Fruit fly (Drosophila melanogaster) whole organism, embryonic: ENCODE results near the gene Ir68b.

Experiments used
- B-H1 ChIP-seq: fragments of 200-800 bp; sonication (Bioruptor generic); IDR thresholded peaks from 3 replicates; pipeline ENCODE4 v1.3.6; 2022; ENCODE audit warnings: missing biosample characterization, missing genetic modification characterization
- CG10366 ChIP-seq: fragments of 200-800 bp; sonication (Bioruptor generic); IDR thresholded peaks from 2 replicates; pipeline ENCODE4 v1.3.6; 2022; ENCODE audit warnings: missing biosample characterization, missing genetic modification characterization
- CG10565 ChIP-seq: fragments of 200-800 bp; sonication (Bioruptor generic); optimal IDR thresholded peaks from 3 replicates; lab custom pipeline; 2016; ENCODE audit warnings: missing biosample characterization, mild to moderate bottlenecking, missing genetic modification characterization
- CG11085 ChIP-seq: fragments of 200-800 bp; sonication (Bioruptor generic); IDR thresholded peaks from 2 replicates; pipeline ENCODE4 v1.3.6; 2022; ENCODE audit warnings: missing biosample characterization, missing genetic modification characterization
- CG12155 ChIP-seq: fragments of 200-800 bp; sonication (Bioruptor generic); optimal IDR thresholded peaks from 3 replicates; lab custom pipeline; 2016; ENCODE audit warnings: missing biosample characterization, missing genetic modification characterization
- CG12942 ChIP-seq: fragments of 200-800 bp; sonication (Bioruptor generic); optimal IDR thresholded peaks from 3 replicates; lab custom pipeline; 2016; ENCODE audit warnings: missing biosample characterization, missing genetic modification characterization
- CG13123 ChIP-seq: fragments of 200-800 bp; sonication (Bioruptor generic); optimal IDR thresholded peaks from 2 replicates; lab custom pipeline; 2016; ENCODE audit warnings: missing biosample characterization, missing genetic modification characterization
- CG14441 ChIP-seq: fragments of 200-800 bp; sonication (Bioruptor generic); IDR thresholded peaks from 2 replicates; pipeline ENCODE4 v1.3.6; 2022; ENCODE audit warnings: missing biosample characterization, missing genetic modification characterization
- CG15073 ChIP-seq: fragments of 200-800 bp; sonication (Bioruptor generic); optimal IDR thresholded peaks from 2 replicates; lab custom pipeline; 2016; ENCODE audit warnings: missing biosample characterization, missing genetic modification characterization
- CG16779 ChIP-seq: fragments of 200-800 bp; sonication (Bioruptor generic); IDR thresholded peaks from 2 replicates; pipeline ENCODE4 v1.3.6; 2022; ENCODE audit warnings: missing biosample characterization, missing genetic modification characterization
- CG16813 ChIP-seq: fragments of 200-800 bp; sonication (Bioruptor generic); IDR thresholded peaks from 3 replicates; pipeline ENCODE4 v1.3.6; 2022; ENCODE audit warnings: missing biosample characterization, missing genetic modification characterization; ENCODE audit not compliant: partially characterized antibody
- CG1832 ChIP-seq: fragments of 200-800 bp; sonication (Bioruptor generic); optimal IDR thresholded peaks from 2 replicates; lab custom pipeline; 2017; ENCODE audit warnings: missing biosample characterization, mild to moderate bottlenecking, missing genetic modification characterization, inconsistent platforms
- CG18476 ChIP-seq: fragments of 200-800 bp; sonication (Bioruptor generic); optimal IDR thresholded peaks from 2 replicates; lab custom pipeline; 2016; ENCODE audit warnings: missing biosample characterization, mild to moderate bottlenecking, missing genetic modification characterization
- CG18599 ChIP-seq: fragments of 200-800 bp; sonication (Bioruptor generic); optimal IDR thresholded peaks from 3 replicates; lab custom pipeline; 2017; ENCODE audit warnings: missing biosample characterization, missing genetic modification characterization, mild to moderate bottlenecking, moderate library complexity, missing genetic modification reagents
- CG2199 ChIP-seq: fragments of 200-800 bp; sonication (Bioruptor generic); IDR thresholded peaks from 3 replicates; pipeline ENCODE4 v1.3.6; 2022; ENCODE audit warnings: missing biosample characterization, missing genetic modification characterization
- CG3726 ChIP-seq: fragments of 200-800 bp; sonication (Bioruptor generic); IDR thresholded peaks from 3 replicates; pipeline ENCODE4, ENCODE4 v1.3.6; 2022; ENCODE audit warnings: missing biosample characterization, missing genetic modification characterization
- D19A ChIP-seq: fragments of 200-800 bp; optimal IDR thresholded peaks from 3 replicates; lab custom pipeline; 2019; ENCODE audit warnings: missing biosample characterization, mild to moderate bottlenecking, missing genetic modification characterization, moderate library complexity
- E2f1 ChIP-seq: fragments of 200-800 bp; sonication (Bioruptor generic); IDR thresholded peaks from 2 replicates; pipeline ENCODE4 v1.3.6; 2022; ENCODE audit warnings: missing biosample characterization, missing genetic modification characterization
- Ets97D ChIP-seq: fragments of 200-800 bp; sonication (Bioruptor generic); optimal IDR thresholded peaks from 3 replicates; lab custom pipeline; 2016; ENCODE audit warnings: missing biosample characterization, missing genetic modification characterization
- Fer2 ChIP-seq: fragments of 200-800 bp; sonication (Bioruptor generic); optimal IDR thresholded peaks from 2 replicates; lab custom pipeline; 2018; ENCODE audit warnings: missing biosample characterization, mild to moderate bottlenecking, missing genetic modification characterization, moderate library complexity
- H15 ChIP-seq: fragments of 200-800 bp; sonication (Bioruptor generic); IDR thresholded peaks from 3 replicates; pipeline ENCODE4 v1.3.6; 2022; ENCODE audit warnings: missing biosample characterization, missing genetic modification characterization
- HLH4C ChIP-seq: fragments of 200-800 bp; sonication (Bioruptor generic); IDR thresholded peaks from 3 replicates; pipeline ENCODE4 v1.3.6; 2022; ENCODE audit warnings: missing biosample characterization, missing genetic modification characterization; ENCODE audit not compliant: partially characterized antibody
- Hr78 ChIP-seq, 2 experiments: fragments of 200-800 bp in 1 of 2; fragments of >200 bp in 1 of 2; sonication (Bioruptor generic) in 1 of 2; optimal IDR thresholded peaks; 2 replicates each; lab custom pipeline; 2017 to 2019; ENCODE audit warnings: missing biosample characterization in 2 of 2, missing genetic modification characterization in 2 of 2, mild to moderate bottlenecking in 1 of 2, moderate library complexity in 1 of 2
- MESR4 ChIP-seq: fragments of 200-800 bp; sonication (Bioruptor generic); optimal IDR thresholded peaks from 2 replicates; lab custom pipeline; 2018; ENCODE audit warnings: missing biosample characterization, mild to moderate bottlenecking, missing genetic modification characterization, moderate library complexity
- Nf-YA ChIP-seq: fragments of 200-800 bp; sonication (Bioruptor generic); IDR thresholded peaks from 2 replicates; pipeline ENCODE4 v1.3.6; 2022; ENCODE audit warnings: missing biosample characterization, missing genetic modification characterization
- Oaz ChIP-seq: fragments of 200-800 bp; sonication (Bioruptor generic); IDR thresholded peaks from 2 replicates; pipeline ENCODE4 v1.3.6; 2022; ENCODE audit warnings: missing biosample characterization, missing genetic modification characterization
- Oli ChIP-seq: fragments of 200-800 bp; sonication (Bioruptor generic); optimal IDR thresholded peaks from 2 replicates; lab custom pipeline; 2018; ENCODE audit warnings: missing biosample characterization, mild to moderate bottlenecking, missing genetic modification characterization, moderate library complexity
- Ravus ChIP-seq: fragments of 200-800 bp; sonication (Bioruptor generic); IDR thresholded peaks from 2 replicates; pipeline ENCODE4 v1.3.6; 2022; ENCODE audit warnings: missing biosample characterization, missing genetic modification characterization
- Sry-β ChIP-seq: fragments of 200-800 bp; sonication (Bioruptor generic); optimal IDR thresholded peaks from 2 replicates; lab custom pipeline; 2018; ENCODE audit warnings: missing biosample characterization, mild to moderate bottlenecking, missing genetic modification characterization, moderate library complexity
- Stat92E ChIP-seq, 3 experiments: fragments of >200 bp in 2 of 3; fragments of 200-800 bp in 1 of 3; sonication (Bioruptor generic) in 1 of 3; optimal IDR thresholded peaks; 2 replicates each; lab custom pipeline; 2017 to 2019; ENCODE audit warnings: missing biosample characterization in 3 of 3, missing genetic modification characterization in 3 of 3, mild to moderate bottlenecking in 1 of 3, moderate library complexity in 1 of 3
- ab ChIP-seq: fragments of 200-800 bp; sonication (Bioruptor generic); optimal IDR thresholded peaks from 2 replicates; lab custom pipeline; 2016; ENCODE audit warnings: missing biosample characterization, missing genetic modification characterization
- cato ChIP-seq: fragments of 200-800 bp; sonication (Bioruptor generic); optimal IDR thresholded peaks from 2 replicates; lab custom pipeline; 2016; ENCODE audit warnings: missing biosample characterization, missing genetic modification characterization, borderline replicate concordance
- crc ChIP-seq: fragments of 200-800 bp; sonication (Bioruptor generic); optimal IDR thresholded peaks from 2 replicates; lab custom pipeline; 2016; ENCODE audit warnings: missing biosample characterization, missing genetic modification characterization
- dmrt11E ChIP-seq: fragments of 200-800 bp; sonication (Bioruptor generic); optimal IDR thresholded peaks from 3 replicates; lab custom pipeline; 2018; ENCODE audit warnings: missing biosample characterization, mild to moderate bottlenecking, missing genetic modification characterization, moderate library complexity
- dmrt99B ChIP-seq: fragments of 200-800 bp; sonication (Bioruptor generic); optimal IDR thresholded peaks from 2 replicates; lab custom pipeline; 2018; ENCODE audit warnings: missing biosample characterization, mild to moderate bottlenecking, missing genetic modification characterization, moderate library complexity
- dysf ChIP-seq: fragments of 200-800 bp; sonication (Bioruptor generic); IDR thresholded peaks from 3 replicates; pipeline ENCODE4 v1.3.6; 2022; ENCODE audit warnings: missing biosample characterization, missing genetic modification characterization
- esg ChIP-seq: fragments of 200-800 bp; sonication (Bioruptor generic); conservative IDR thresholded peaks from 2 replicates; pipeline ENCODE4 v1.3.6; 2022; ENCODE audit warnings: missing biosample characterization, missing genetic modification characterization
- fd64A ChIP-seq: fragments of 200-800 bp; sonication (Bioruptor generic); optimal IDR thresholded peaks from 3 replicates; lab custom pipeline; 2018; ENCODE audit warnings: missing biosample characterization, mild to moderate bottlenecking, missing genetic modification characterization
- grau ChIP-seq: fragments of 200-800 bp; optimal IDR thresholded peaks from 3 replicates; lab custom pipeline; 2019; ENCODE audit warnings: missing biosample characterization, mild to moderate bottlenecking, missing genetic modification characterization, moderate library complexity
- h ChIP-seq: fragments of >200 bp; optimal IDR thresholded peaks from 2 replicates; lab custom pipeline; 2017
- hbn ChIP-seq: fragments of 200-800 bp; sonication (Bioruptor generic); IDR thresholded peaks from 2 replicates; pipeline ENCODE4 v1.3.6; 2022; ENCODE audit warnings: missing biosample characterization, missing genetic modification characterization; ENCODE audit not compliant: partially characterized antibody
- inv ChIP-seq: fragments of 200-800 bp; sonication (Bioruptor generic); IDR thresholded peaks from 2 replicates; pipeline ENCODE4 v1.3.6; 2022; ENCODE audit warnings: missing biosample characterization, missing genetic modification characterization; ENCODE audit not compliant: partially characterized antibody
- jumu ChIP-seq: fragments of 200-800 bp; sonication (Bioruptor generic); optimal IDR thresholded peaks from 3 replicates; lab custom pipeline; 2016; ENCODE audit warnings: missing biosample characterization, missing genetic modification characterization
- pan ChIP-seq, 4 experiments: fragments of >200 bp in 3 of 4; fragments of 200-800 bp in 1 of 4; sonication (Bioruptor generic) in 1 of 4; optimal IDR thresholded peaks in 3 of 4; IDR thresholded peaks in 1 of 4; 2 replicates each; pipeline versions ENCODE4 v1.3.6 to Lab custom; 2017 to 2022; ENCODE audit warnings: missing biosample characterization in 2 of 4, missing genetic modification characterization in 2 of 4, mixed read lengths in 1 of 4
- repo ChIP-seq: fragments of 200-800 bp; sonication (Bioruptor generic); optimal IDR thresholded peaks from 2 replicates; lab custom pipeline; 2016; ENCODE audit warnings: missing biosample characterization, missing genetic modification characterization
- sd ChIP-seq: fragments of 200-800 bp; sonication (Bioruptor generic); optimal IDR thresholded peaks from 3 replicates; lab custom pipeline; 2018; ENCODE audit warnings: missing biosample characterization, mild to moderate bottlenecking, missing genetic modification characterization, moderate library complexity
- slou ChIP-seq: fragments of 200-800 bp; sonication (Bioruptor generic); optimal IDR thresholded peaks from 3 replicates; lab custom pipeline; 2016; ENCODE audit warnings: missing biosample characterization, missing genetic modification characterization
- trh ChIP-seq: fragments of 200-800 bp; sonication (Bioruptor generic); optimal IDR thresholded peaks from 2 replicates; lab custom pipeline; 2016; ENCODE audit warnings: missing biosample characterization, missing genetic modification characterization

Gene Ir68b

dm6 chr3L:12145709-12146694 lies 18.8 kb upstream of the Ir68b start, which contains the start of the genes eIF3l and Nrx-IV (continued):
- no peak for TF ChIP-seq dmrt99B
- TF ChIP-seq CG10366 (GFP tag; lab: Robert Waterston, UW): no peak
- TF ChIP-seq h (lab: Kevin White, UChicago): no peak
- no peak for TF ChIP-seq cato (GFP tag; lab: Kevin White, UChicago)
- no peak for TF ChIP-seq CG1832 (GFP tag; lab: Kevin White, UChicago)
- TF ChIP-seq Ets97D (GFP tag; lab: Kevin White, UChicago): peak; percentile 14
- TF ChIP-seq fd64A (GFP tag; lab: Kevin White, UChicago): no peak
- peak; percentile 72 for TF ChIP-seq inv
- TF ChIP-seq Nf-YA (GFP tag; lab: Robert Waterston, UW): no peak
- TF ChIP-seq D19A (tag; lab: Kevin White, UChicago): no peak
- TF ChIP-seq crc (GFP tag; lab: Kevin White, UChicago): no peak
- TF ChIP-seq MESR4 (GFP tag; lab: Kevin White, UChicago): peak; percentile 83
- TF ChIP-seq Ravus: no peak
- TF ChIP-seq CG15073 (GFP tag; lab: Kevin White, UChicago): no peak
- TF ChIP-seq CG10565 (GFP tag; lab: Kevin White, UChicago): no peak
- TF ChIP-seq slou (GFP tag; lab: Kevin White, UChicago): no peak
- TF ChIP-seq CG14441: no peak
- TF ChIP-seq CG18599 (GFP tag; lab: Kevin White, UChicago): no peak
- TF ChIP-seq HLH4C (GFP tag; lab: Robert Waterston, UW): peak; percentile 69
- no peak for TF ChIP-seq CG2199 (GFP tag; lab: Robert Waterston, UW)
- no peak for TF ChIP-seq Hr78 (GFP tag; optimal IDR thresholded peaks at IDR 0.05; lab: Kevin White, UChicago)
- TF ChIP-seq CG16779 (GFP tag; lab: Robert Waterston, UW): no peak
- TF ChIP-seq pan (optimal IDR thresholded peaks at IDR 0.05; lab: Kevin White, UChicago): no peak
- TF ChIP-seq pan (GFP tag; optimal IDR thresholded peaks at IDR 0.05 in 1 of 2, IDR thresholded peaks at IDR 0.05 in 1 of 2): no peak
- TF ChIP-seq trh (GFP tag; lab: Kevin White, UChicago): no peak
- no peak for TF ChIP-seq B-H1 (GFP tag; lab: Robert Waterston, UW)
- peak; percentile 59; the same call in 1 of the 2 replicates for TF ChIP-seq hbn
- TF ChIP-seq CG18476 (GFP tag; lab: Kevin White, UChicago): no peak
- TF ChIP-seq dmrt11E: no peak
- TF ChIP-seq repo: no peak
- no peak for TF ChIP-seq dysf (GFP tag; lab: Robert Waterston, UW)
- TF ChIP-seq CG12942 (GFP tag; lab: Kevin White, UChicago): no peak
- TF ChIP-seq Oli: no peak
- no peak for TF ChIP-seq Oaz (GFP tag; lab: Robert Waterston, UW)
- no peak for TF ChIP-seq H15 (GFP tag; lab: Robert Waterston, UW)
- TF ChIP-seq Sry-β (GFP tag; lab: Kevin White, UChicago): no peak
- peak; percentile 66; the same call in 2 of the 3 replicates for TF ChIP-seq CG16813 (GFP tag; lab: Robert Waterston, UW)
- TF ChIP-seq ab: no peak
- TF ChIP-seq Fer2 (tag; lab: Kevin White, UChicago): no peak
- no peak for TF ChIP-seq CG3726 (GFP tag; lab: Robert Waterston, UW)
- TF ChIP-seq grau (tag; lab: Kevin White, UChicago): no peak
- TF ChIP-seq CG11085 (GFP tag; lab: Robert Waterston, UW): no peak
- no peak for TF ChIP-seq E2f1 (GFP tag; lab: Robert Waterston, UW)
- TF ChIP-seq CG12155 (GFP tag; lab: Kevin White, UChicago): peak; percentile 32
- TF ChIP-seq esg (GFP tag; lab: Robert Waterston, UW): no peak
- TF ChIP-seq CG13123: no peak
- no peak for TF ChIP-seq sd (tag; lab: Kevin White, UChicago)
- TF ChIP-seq jumu (GFP tag; lab: Kevin White, UChicago): no peak
- TF ChIP-seq Stat92E (GFP tag; optimal IDR thresholded peaks at IDR 0.05; lab: Kevin White, UChicago): no peak
